Fruit fly (Drosophila melanogaster) whole organism, wandering third instar larva: ENCODE measurements around the gene MCTS1.

ENCODE experiments used
- Abd-B ChIP-seq: fragments of >200 bp; optimal IDR thresholded peaks from 2 replicates; lab custom pipeline; 2017; ENCODE audit warnings: missing biosample characterization, missing genetic modification characterization
- CG32264 ChIP-seq: fragments of 200-800 bp; sonication (Bioruptor generic); optimal IDR thresholded peaks from 2 replicates; lab custom pipeline; 2016; ENCODE audit warnings: missing biosample characterization, missing genetic modification characterization
- CG9705 ChIP-seq: fragments of 200-800 bp; sonication (Bioruptor generic); optimal IDR thresholded peaks from 2 replicates; lab custom pipeline; 2018; ENCODE audit warnings: missing biosample characterization, mild to moderate bottlenecking, missing genetic modification characterization
- CrebA ChIP-seq: fragments of 200-800 bp; sonication (Bioruptor generic); optimal IDR thresholded peaks from 2 replicates; lab custom pipeline; 2016; ENCODE audit warnings: missing biosample characterization, mild to moderate bottlenecking, missing genetic modification characterization, borderline replicate concordance
- Dfd ChIP-seq: fragments of >200 bp; optimal IDR thresholded peaks from 2 replicates; lab custom pipeline; 2017; ENCODE audit warnings: missing biosample characterization, missing genetic modification characterization
- Dif ChIP-seq: fragments of 200-275, 200-300 bp; sonication (Bioruptor generic); optimal IDR thresholded peaks from 2 replicates; lab custom pipeline; 2018; ENCODE audit warnings: missing biosample characterization, missing genetic modification characterization; ENCODE audit not compliant: partially characterized antibody
- GATAd ChIP-seq: sonication (Bioruptor generic); optimal IDR thresholded peaks from 2 replicates; lab custom pipeline; 2016; ENCODE audit warnings: missing biosample characterization, missing genetic modification characterization
- HLH106 ChIP-seq: fragments of 200-800 bp; optimal IDR thresholded peaks from 3 replicates; lab custom pipeline; 2019; ENCODE audit warnings: missing biosample characterization, mild to moderate bottlenecking, missing genetic modification characterization, moderate library complexity
- Hnf4 ChIP-seq: fragments of 200-800 bp; sonication (Bioruptor generic); optimal IDR thresholded peaks from 2 replicates; lab custom pipeline; 2016; ENCODE audit warnings: missing biosample characterization, mild to moderate bottlenecking, missing genetic modification characterization
- Hr78 ChIP-seq: fragments of >200 bp; optimal IDR thresholded peaks from 2 replicates; lab custom pipeline; 2017; ENCODE audit warnings: missing biosample characterization, missing genetic modification characterization
- Hr83 ChIP-seq: fragments of 200-300 bp; sonication (Bioruptor generic); optimal IDR thresholded peaks from 2 replicates; lab custom pipeline; 2016; ENCODE audit warnings: missing biosample characterization, mild to moderate bottlenecking, missing genetic modification characterization, moderate library complexity; ENCODE audit not compliant: poor library complexity, severe bottlenecking
- Jra ChIP-seq: sonication (Bioruptor generic); optimal IDR thresholded peaks from 2 replicates; lab custom pipeline; 2016; ENCODE audit warnings: missing biosample characterization, missing genetic modification characterization
- Mio ChIP-seq: sonication (Bioruptor generic); optimal IDR thresholded peaks from 2 replicates; lab custom pipeline; 2016; ENCODE audit warnings: missing biosample characterization, missing genetic modification characterization
- Myc ChIP-seq: fragments of >200 bp; optimal IDR thresholded peaks from 2 replicates; lab custom pipeline; 2017
- N ChIP-seq: fragments of >200 bp; optimal IDR thresholded peaks from 2 replicates; lab custom pipeline; 2018; ENCODE audit warnings: missing biosample characterization, missing external identifiers, missing genetic modification characterization
- OdsH ChIP-seq: fragments of 200-800 bp; sonication (Bioruptor generic); optimal IDR thresholded peaks from 2 replicates; lab custom pipeline; 2016; ENCODE audit warnings: missing biosample characterization, mild to moderate bottlenecking, missing genetic modification characterization
- Rel ChIP-seq, 2 experiments: fragments of 200-800 bp; sonication (Bioruptor generic) in 1 of 2; optimal IDR thresholded peaks; 2 replicates in 1 of 2; 3 replicates in 1 of 2; lab custom pipeline; 2016 to 2019; ENCODE audit warnings: mild to moderate bottlenecking in 2 of 2, missing biosample characterization in 2 of 2, missing genetic modification characterization in 2 of 2, moderate library complexity in 1 of 2
- Sp1 ChIP-seq: fragments of 200-800 bp; sonication (Bioruptor generic); optimal IDR thresholded peaks from 3 replicates; lab custom pipeline; 2019; ENCODE audit warnings: missing biosample characterization, mild to moderate bottlenecking, missing genetic modification characterization, moderate library complexity
- Vsx2 ChIP-seq: fragments of 200-300, 225-300 bp; sonication (Bioruptor generic); optimal IDR thresholded peaks from 2 replicates; lab custom pipeline; 2018; ENCODE audit warnings: missing biosample characterization, missing genetic modification characterization; ENCODE audit not compliant: partially characterized antibody
- br ChIP-seq: fragments of 200-800 bp; sonication (Bioruptor generic); optimal IDR thresholded peaks from 2 replicates; lab custom pipeline; 2016; ENCODE audit warnings: missing biosample characterization, missing genetic modification characterization
- brk ChIP-seq: fragments of 200-800 bp; sonication (Bioruptor generic); optimal IDR thresholded peaks from 2 replicates; lab custom pipeline; 2016; ENCODE audit warnings: missing biosample characterization, mild to moderate bottlenecking, missing genetic modification characterization
- dl ChIP-seq, 2 experiments: fragments of 175-275, 200-275 bp in 1 of 2; fragments of 200-275 bp in 1 of 2; sonication (Bioruptor generic); optimal IDR thresholded peaks; lab custom pipeline; 2018; ENCODE audit warnings: mild to moderate bottlenecking in 2 of 2, missing biosample characterization in 2 of 2, missing genetic modification characterization in 2 of 2, moderate library complexity in 2 of 2; ENCODE audit not compliant: partially characterized antibody in 2 of 2, insufficient read depth in 1 of 2
- dmrt93B ChIP-seq: fragments of 200-800 bp; sonication (Bioruptor generic); optimal IDR thresholded peaks from 2 replicates; lab custom pipeline; 2018; ENCODE audit warnings: missing biosample characterization, mild to moderate bottlenecking, missing genetic modification characterization
- dsf ChIP-seq: sonication (Bioruptor generic); optimal IDR thresholded peaks from 2 replicates; lab custom pipeline; 2016; ENCODE audit warnings: missing biosample characterization, missing genetic modification characterization, borderline replicate concordance
- ey ChIP-seq: fragments of 200-800 bp; sonication (Bioruptor generic); optimal IDR thresholded peaks from 2 replicates; lab custom pipeline; 2016; ENCODE audit warnings: missing biosample characterization, missing genetic modification characterization
- foxo ChIP-seq, 2 experiments: fragments of 200-800 bp; sonication (Bioruptor generic); optimal IDR thresholded peaks; 2 replicates in 1 of 2; 3 replicates in 1 of 2; lab custom pipeline; 2016 to 2017; ENCODE audit warnings: missing biosample characterization in 2 of 2, missing genetic modification characterization in 2 of 2
- fru ChIP-seq: fragments of 200-800 bp; sonication (Bioruptor generic); optimal IDR thresholded peaks from 3 replicates; lab custom pipeline; 2016; ENCODE audit warnings: missing biosample characterization, mild to moderate bottlenecking, missing genetic modification characterization
- h ChIP-seq: fragments of 200-800 bp; sonication (Bioruptor generic); optimal IDR thresholded peaks from 3 replicates; lab custom pipeline; 2016; ENCODE audit warnings: missing biosample characterization, mild to moderate bottlenecking, missing genetic modification characterization
- jim ChIP-seq: fragments of 175-275, 200-325 bp; sonication (Bioruptor generic); optimal IDR thresholded peaks from 2 replicates; lab custom pipeline; 2016; ENCODE audit warnings: missing biosample characterization, mild to moderate bottlenecking, missing genetic modification characterization
- lola ChIP-seq: fragments of >200 bp; optimal IDR thresholded peaks from 2 replicates; lab custom pipeline; 2017; ENCODE audit warnings: missing biosample characterization, missing genetic modification characterization
- pan ChIP-seq: fragments of >200 bp; optimal IDR thresholded peaks from 2 replicates; lab custom pipeline; 2017
- psq ChIP-seq: fragments of 200-800 bp; sonication (Bioruptor generic); optimal IDR thresholded peaks from 3 replicates; lab custom pipeline; 2017; ENCODE audit warnings: missing biosample characterization, mild to moderate bottlenecking, missing genetic modification characterization, moderate library complexity
- rgr ChIP-seq: fragments of 200-800 bp; sonication (Bioruptor generic); optimal IDR thresholded peaks from 3 replicates; lab custom pipeline; 2016; ENCODE audit warnings: missing biosample characterization, mild to moderate bottlenecking, missing genetic modification characterization
- sage ChIP-seq: fragments of 200-800 bp; sonication (Bioruptor generic); optimal IDR thresholded peaks from 2 replicates; lab custom pipeline; 2016; ENCODE audit warnings: missing biosample characterization, mild to moderate bottlenecking, missing genetic modification characterization
- sv ChIP-seq: fragments of 200-800 bp; sonication (Bioruptor generic); optimal IDR thresholded peaks from 3 replicates; lab custom pipeline; 2016; ENCODE audit warnings: missing biosample characterization, missing genetic modification characterization
- tai ChIP-seq: sonication (Bioruptor generic); optimal IDR thresholded peaks from 2 replicates; lab custom pipeline; 2016; ENCODE audit warnings: missing biosample characterization, missing genetic modification characterization
- usp ChIP-seq: fragments of >200 bp; optimal IDR thresholded peaks from 2 replicates; lab custom pipeline; 2017; ENCODE audit warnings: missing biosample characterization, missing genetic modification characterization
- woc ChIP-seq: sonication (Bioruptor generic); optimal IDR thresholded peaks from 2 replicates; lab custom pipeline; 2016; ENCODE audit warnings: missing biosample characterization, mild to moderate bottlenecking, missing genetic modification characterization

Gene MCTS1

DNA sequence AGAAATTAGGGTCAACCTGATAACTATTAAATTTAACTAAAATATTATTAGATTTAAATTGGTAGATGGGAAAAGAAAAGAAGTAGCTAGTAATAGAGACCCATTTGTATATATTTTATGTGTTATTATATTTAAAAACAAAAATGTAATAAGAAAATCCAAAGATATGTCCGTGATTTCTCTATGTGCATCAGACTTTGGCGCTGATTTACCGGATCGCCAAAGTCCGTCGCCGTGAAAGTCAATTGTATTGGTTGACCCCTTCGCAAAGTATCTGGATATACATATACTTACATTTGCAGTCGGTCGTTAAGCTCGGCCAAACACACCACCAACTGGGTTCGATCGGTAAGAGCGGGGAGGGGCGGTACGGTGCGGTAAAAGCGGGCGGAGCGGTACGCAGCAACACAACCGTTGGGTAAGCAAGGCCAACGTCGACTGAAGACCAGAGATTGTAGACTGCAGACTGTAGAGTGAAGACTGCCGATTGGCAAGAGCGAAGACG is 39.4 kb downstream of the MCTS1 start:
- TF ChIP-seq psq (GFP tag; lab: Kevin White, UChicago) (peak; percentile 43), Dif (GFP tag; lab: Kevin White, UChicago) (no peak), HLH106 (tag; lab: Kevin White, UChicago) (peak; percentile 63), h (GFP tag; lab: Kevin White, UChicago) (peak; percentile 38), usp (GFP tag; lab: Kevin White, UChicago) (no peak), sv (GFP tag; lab: Kevin White, UChicago) (no peak), br (no peak), Mio (GFP tag; lab: Kevin White, UChicago) (no peak), dmrt93B (GFP tag; lab: Kevin White, UChicago) (no peak), lola (GFP tag; lab: Kevin White, UChicago) (no peak), jim (GFP tag; lab: Kevin White, UChicago) (no peak), Abd-B (GFP tag; lab: Kevin White, UChicago) (no peak), GATAd (no peak), dl (GFP tag; optimal IDR thresholded peaks at IDR 0.05; lab: Kevin White, UChicago; ENCODE audit: insufficient read depth in 1 of 2, partially characterized antibody in 2 of 2) (no peak), Hr78 (GFP tag; lab: Kevin White, UChicago) (no peak), brk (GFP tag; lab: Kevin White, UChicago) (no peak), Vsx2 (GFP tag; lab: Kevin White, UChicago) (no peak), Myc (lab: Kevin White, UChicago) (no peak), Dfd (GFP tag; lab: Kevin White, UChicago) (no peak), foxo (GFP tag; optimal IDR thresholded peaks at IDR 0.05; lab: Kevin White, UChicago) (peak in 1 of 2 experiments; percentile 50), woc (GFP tag; lab: Kevin White, UChicago) (no peak), Hnf4 (GFP tag; lab: Kevin White, UChicago) (peak; percentile 52), pan (lab: Kevin White, UChicago) (no peak), Jra (GFP tag; lab: Kevin White, UChicago) (no peak), Sp1 (GFP tag; lab: Kevin White, UChicago) (peak; percentile 69), rgr (GFP tag; lab: Kevin White, UChicago) (peak; percentile 40), Rel (GFP tag; optimal IDR thresholded peaks at IDR 0.05; lab: Kevin White, UChicago) (no peak), Rel (tag; optimal IDR thresholded peaks at IDR 0.05; lab: Kevin White, UChicago) (no peak), Hr83 (GFP tag; lab: Kevin White, UChicago) (no peak), sage (no peak), fru (GFP tag; lab: Kevin White, UChicago) (peak; percentile 12), CrebA (GFP tag; lab: Kevin White, UChicago) (no peak), dsf (GFP tag; lab: Kevin White, UChicago) (no peak), OdsH (GFP tag; lab: Kevin White, UChicago) (peak; percentile 56), tai (GFP tag; lab: Kevin White, UChicago) (no peak), CG9705 (GFP tag; lab: Kevin White, UChicago) (peak; percentile 25), ey (GFP tag; lab: Kevin White, UChicago) (no peak), N (GFP tag; lab: Kevin White, UChicago) (no peak), CG32264 (GFP tag; lab: Kevin White, UChicago) (no peak)

DNA sequence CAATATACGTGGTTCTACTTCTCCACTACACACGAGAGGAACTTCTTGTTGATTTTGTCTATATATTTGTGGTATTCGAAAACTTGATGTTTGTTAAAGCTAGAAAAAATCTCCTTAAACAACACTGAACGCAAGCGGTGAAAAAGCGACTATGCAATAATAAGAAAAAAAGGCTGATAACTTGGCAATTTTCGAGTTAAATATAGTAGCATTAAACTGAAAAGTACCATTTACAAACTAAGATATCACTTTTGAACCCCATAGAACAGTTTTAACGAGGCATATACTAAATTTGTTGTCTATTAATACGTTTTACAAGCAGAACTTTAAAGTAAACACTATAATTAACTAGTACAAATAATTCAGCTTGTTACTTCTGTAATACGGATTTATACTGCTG is 40.0 kb downstream of the MCTS1 start, which contains the start of gene CG4666:
TSS of gene CG4666 (minus strand) at position 101 of the 400 bp plus-strand sequence.
- TF ChIP-seq tai (GFP tag; lab: Kevin White, UChicago) (no peak), CrebA (GFP tag; lab: Kevin White, UChicago) (no peak), Abd-B (GFP tag; lab: Kevin White, UChicago) (no peak), br (no peak), Mio (GFP tag; lab: Kevin White, UChicago) (no peak), dl (GFP tag; optimal IDR thresholded peaks at IDR 0.05; lab: Kevin White, UChicago; ENCODE audit: insufficient read depth in 1 of 2, partially characterized antibody in 2 of 2) (no peak), Hr78 (GFP tag; lab: Kevin White, UChicago) (no peak), psq (GFP tag; lab: Kevin White, UChicago) (no peak), Sp1 (GFP tag; lab: Kevin White, UChicago) (no peak), GATAd (no peak), woc (GFP tag; lab: Kevin White, UChicago) (no peak), dsf (GFP tag; lab: Kevin White, UChicago) (no peak), Hr83 (GFP tag; lab: Kevin White, UChicago) (no peak), sage (no peak), foxo (GFP tag; optimal IDR thresholded peaks at IDR 0.05; lab: Kevin White, UChicago) (no peak), pan (lab: Kevin White, UChicago) (no peak), jim (GFP tag; lab: Kevin White, UChicago) (no peak), HLH106 (tag; lab: Kevin White, UChicago) (no peak), Jra (GFP tag; lab: Kevin White, UChicago) (no peak)
